Fruit fly (Drosophila melanogaster): ENCODE measurements around the gene Arl8.

Arl8 gene

DNA sequence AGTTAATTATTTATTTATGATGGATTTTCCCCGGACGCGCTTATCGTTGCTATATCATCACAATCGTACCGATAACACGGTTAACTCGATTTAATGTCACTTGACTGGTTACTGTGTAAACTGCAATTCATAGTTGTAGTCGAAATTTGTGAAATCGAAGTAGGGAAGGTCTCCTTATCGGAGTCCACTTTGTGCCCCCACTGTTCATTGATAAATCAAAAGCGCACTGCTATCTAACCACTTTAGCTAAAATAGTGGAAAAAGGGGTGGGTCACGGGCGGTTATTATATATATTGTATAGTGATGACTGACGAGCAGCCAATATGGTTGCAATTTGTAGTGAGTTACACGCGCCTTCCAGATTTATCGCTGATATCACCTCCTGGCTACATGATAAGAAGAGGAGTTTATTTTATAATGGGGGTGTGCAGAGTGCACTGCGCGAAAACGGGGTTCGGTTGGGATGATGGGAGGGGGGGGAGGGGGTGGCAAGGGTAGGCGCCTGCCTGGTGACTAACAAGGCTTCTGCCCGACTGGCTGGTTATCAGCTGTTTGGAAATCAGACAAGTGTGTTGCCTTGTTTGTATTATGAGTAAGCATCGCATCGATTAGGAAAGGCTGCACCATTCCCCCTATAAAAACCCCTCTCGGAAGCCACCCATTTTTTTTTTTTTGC is 7.5 kb upstream of the Arl8 start:
- TF ChIP-seq Mio (GFP tag; optimal IDR thresholded peaks at IDR 0.05) = no peak
- TF ChIP-seq Dfd (GFP tag; optimal IDR thresholded peaks at IDR 0.05) = no peak
- TF ChIP-seq Sp1 (GFP tag; optimal IDR thresholded peaks at IDR 0.05) = no peak
- TF ChIP-seq sv (GFP tag; optimal IDR thresholded peaks at IDR 0.05) = no peak
- TF ChIP-seq dmrt93B (GFP tag; optimal IDR thresholded peaks at IDR 0.05) = no peak
- TF ChIP-seq Hr83 (GFP tag; optimal IDR thresholded peaks at IDR 0.05; ENCODE audit: poor library complexity, severe bottlenecking) = peak; percentile 34
- no peak for TF ChIP-seq br (GFP tag; optimal IDR thresholded peaks at IDR 0.05)
- TF ChIP-seq pan (optimal IDR thresholded peaks at IDR 0.05) = no peak
- no peak for TF ChIP-seq N (GFP tag; optimal IDR thresholded peaks at IDR 0.05)
- TF ChIP-seq Rel (GFP tag; optimal IDR thresholded peaks at IDR 0.05) = no peak
- no peak for TF ChIP-seq Rel (tag; optimal IDR thresholded peaks at IDR 0.05)
- peak in 1 of 2 experiments; percentile 16 for TF ChIP-seq dl (GFP tag; optimal IDR thresholded peaks at IDR 0.05; ENCODE audit: insufficient read depth in 1 of 2, partially characterized antibody in 2 of 2)
- no peak for TF ChIP-seq CG32264 (GFP tag; optimal IDR thresholded peaks at IDR 0.05)
- TF ChIP-seq fru (GFP tag; optimal IDR thresholded peaks at IDR 0.05) = peak; percentile 32
- no peak for TF ChIP-seq lola (GFP tag; optimal IDR thresholded peaks at IDR 0.05)
- no peak for TF ChIP-seq woc (GFP tag; optimal IDR thresholded peaks at IDR 0.05)

DNA sequence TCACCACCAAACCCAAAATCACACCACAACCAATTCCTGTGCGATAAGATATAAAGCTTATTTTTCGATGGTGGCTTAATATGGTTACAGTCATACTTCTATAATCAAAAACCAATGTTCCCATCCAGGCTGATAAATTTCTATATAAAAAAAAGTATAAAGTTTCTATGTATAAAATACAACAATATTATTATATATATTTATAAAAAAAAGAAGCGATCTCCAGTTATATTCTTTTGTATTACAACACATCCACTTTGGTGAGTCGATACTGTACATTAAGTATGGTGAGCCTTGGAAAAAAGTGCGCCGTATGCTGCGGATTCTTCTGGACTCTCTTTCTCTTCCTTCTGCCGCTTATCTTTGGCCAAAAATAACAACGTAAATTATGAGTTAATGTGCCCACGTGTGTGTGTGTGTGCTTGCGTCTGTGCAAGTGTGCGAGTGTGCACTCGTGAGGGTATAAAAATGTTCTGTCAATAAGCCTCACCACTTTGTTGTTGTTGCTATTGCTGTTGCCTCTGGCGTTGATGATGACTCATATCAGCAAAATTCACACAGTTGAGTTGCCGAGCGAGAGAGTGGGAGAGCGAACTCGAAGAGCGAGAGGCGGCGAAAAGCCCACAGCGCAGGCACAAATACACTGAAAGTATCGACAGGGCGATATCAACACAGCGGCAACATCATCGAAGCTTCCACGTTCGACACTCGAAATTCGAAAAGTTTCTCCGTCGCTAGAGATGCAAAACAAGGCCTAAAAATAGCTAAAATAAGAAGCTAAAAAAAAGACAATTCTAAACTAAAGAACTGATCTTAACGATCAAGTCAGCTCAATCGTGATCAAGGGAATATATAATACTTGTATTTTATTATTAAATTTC is 6.7 kb upstream of the Arl8 start:
- no peak for TF ChIP-seq Dfd (GFP tag; optimal IDR thresholded peaks at IDR 0.05)
- peak; percentile 77 for TF ChIP-seq brk (GFP tag; optimal IDR thresholded peaks at IDR 0.05)
- TF ChIP-seq HLH106 (tag; optimal IDR thresholded peaks at IDR 0.05) = peak; percentile 95
- no peak for TF ChIP-seq GATAd (GFP tag; optimal IDR thresholded peaks at IDR 0.05)
- TF ChIP-seq h (GFP tag; optimal IDR thresholded peaks at IDR 0.05) = peak; percentile 66
- TF ChIP-seq psq (GFP tag; optimal IDR thresholded peaks at IDR 0.05) = peak; percentile 95
- TF ChIP-seq Hnf4 (GFP tag; optimal IDR thresholded peaks at IDR 0.05) = peak; percentile 62
- peak; percentile 36 for TF ChIP-seq CG32264 (GFP tag; optimal IDR thresholded peaks at IDR 0.05)
- no peak for TF ChIP-seq jim (GFP tag; optimal IDR thresholded peaks at IDR 0.05)
- TF ChIP-seq dmrt93B (GFP tag; optimal IDR thresholded peaks at IDR 0.05) = peak; percentile 74
- TF ChIP-seq Abd-B (GFP tag; optimal IDR thresholded peaks at IDR 0.05) = no peak
- peak; percentile 23 for TF ChIP-seq CG9705 (GFP tag; optimal IDR thresholded peaks at IDR 0.05)
- TF ChIP-seq ey (GFP tag; optimal IDR thresholded peaks at IDR 0.05) = peak; percentile 48
- peak; percentile 90 for TF ChIP-seq OdsH (GFP tag; optimal IDR thresholded peaks at IDR 0.05)
- TF ChIP-seq pan (optimal IDR thresholded peaks at IDR 0.05) = no peak
- peak; percentile 95 for TF ChIP-seq Sp1 (GFP tag; optimal IDR thresholded peaks at IDR 0.05)
- peak; percentile 39 for TF ChIP-seq sage (GFP tag; optimal IDR thresholded peaks at IDR 0.05)
- TF ChIP-seq foxo (GFP tag; optimal IDR thresholded peaks at IDR 0.05) = peak in 1 of 2 experiments; percentile 88
- peak; percentile 95 for TF ChIP-seq Jra (GFP tag; optimal IDR thresholded peaks at IDR 0.05)
- TF ChIP-seq CrebA (GFP tag; optimal IDR thresholded peaks at IDR 0.05; ENCODE audit: borderline replicate concordance) = no peak
- no peak for TF ChIP-seq lola (GFP tag; optimal IDR thresholded peaks at IDR 0.05)
- TF ChIP-seq Myc (optimal IDR thresholded peaks at IDR 0.05) = no peak
- peak; percentile 41 for TF ChIP-seq woc (GFP tag; optimal IDR thresholded peaks at IDR 0.05)
- TF ChIP-seq fru (GFP tag; optimal IDR thresholded peaks at IDR 0.05) = peak; percentile 87
- peak; percentile 77 for TF ChIP-seq Hr83 (GFP tag; optimal IDR thresholded peaks at IDR 0.05; ENCODE audit: poor library complexity, severe bottlenecking)
- peak; percentile 78 to 90 for TF ChIP-seq dl (GFP tag; optimal IDR thresholded peaks at IDR 0.05; ENCODE audit: insufficient read depth in 1 of 2, partially characterized antibody in 2 of 2)
- TF ChIP-seq Mio (GFP tag; optimal IDR thresholded peaks at IDR 0.05) = peak; percentile 35
- no peak for TF ChIP-seq Vsx2 (GFP tag; optimal IDR thresholded peaks at IDR 0.05; ENCODE audit: partially characterized antibody)
- no peak for TF ChIP-seq Hr78 (GFP tag; optimal IDR thresholded peaks at IDR 0.05)
- no peak for TF ChIP-seq N (GFP tag; optimal IDR thresholded peaks at IDR 0.05)
- TF ChIP-seq usp (GFP tag; optimal IDR thresholded peaks at IDR 0.05) = no peak
- TF ChIP-seq rgr (GFP tag; optimal IDR thresholded peaks at IDR 0.05) = peak; percentile 81
- peak; percentile 61 for TF ChIP-seq br (GFP tag; optimal IDR thresholded peaks at IDR 0.05)
- peak; percentile 59 for TF ChIP-seq Rel (GFP tag; optimal IDR thresholded peaks at IDR 0.05)
- TF ChIP-seq Rel (tag; optimal IDR thresholded peaks at IDR 0.05) = peak; percentile 89
- TF ChIP-seq tai (GFP tag; optimal IDR thresholded peaks at IDR 0.05) = peak; percentile 69
- TF ChIP-seq dsf (GFP tag; optimal IDR thresholded peaks at IDR 0.05; ENCODE audit: borderline replicate concordance) = peak; percentile 44
- TF ChIP-seq Dif (GFP tag; optimal IDR thresholded peaks at IDR 0.05; ENCODE audit: partially characterized antibody) = peak; percentile 85
- TF ChIP-seq sv (GFP tag; optimal IDR thresholded peaks at IDR 0.05) = no peak

Measured in whole organism, wandering third instar larva.